Fruit fly (Drosophila melanogaster): ENCODE results near the gene Nemp.

The Nemp gene

dm6 chrX:16610601-16611058 lies 44.2 kb downstream of the Nemp start, which contains the start of gene mbt (continued):
- TF ChIP-seq unpg (GFP tag; optimal IDR thresholded peaks at IDR 0.05) (no peak), CG3838 (GFP tag; optimal IDR thresholded peaks at IDR 0.05) (no peak), CG14965 (GFP tag; optimal IDR thresholded peaks at IDR 0.05; ENCODE audit: borderline replicate concordance) (no peak), Sin3A (optimal IDR thresholded peaks at IDR 0.05) (peak; percentile 85), inv (GFP tag; IDR thresholded peaks at IDR 0.05; ENCODE audit: partially characterized antibody) (peak; percentile 89), Opbp (GFP tag; IDR thresholded peaks at IDR 0.05; ENCODE audit: partially characterized antibody) (peak; percentile 95), gsb-n (tag; optimal IDR thresholded peaks at IDR 0.05) (peak; percentile 27), CG12299 (tag; optimal IDR thresholded peaks at IDR 0.05) (no peak), CG6272 (GFP tag; IDR thresholded peaks at IDR 0.05) (no peak), fd102C (GFP tag; optimal IDR thresholded peaks at IDR 0.05) (no peak), CG11093 (GFP tag; IDR thresholded peaks at IDR 0.05) (no peak), BEAF-32 (GFP tag; optimal IDR thresholded peaks at IDR 0.05) (peak; percentile 97), oc (tag; optimal IDR thresholded peaks at IDR 0.05) (no peak), Kr (GFP tag; optimal IDR thresholded peaks at IDR 0.05) (no peak), MBD-R2 (GFP tag; IDR thresholded peaks at IDR 0.05) (peak; percentile 71), ttk (GFP tag; IDR thresholded peaks at IDR 0.05) (no peak), vfl (GFP tag; optimal IDR thresholded peaks at IDR 0.05) (no peak), Nf-YB (GFP tag; optimal IDR thresholded peaks at IDR 0.05) (peak; percentile 7), CG1832 (GFP tag; optimal IDR thresholded peaks at IDR 0.05) (no peak), nau (GFP tag; optimal IDR thresholded peaks at IDR 0.05) (no peak), CG12769 (tag; optimal IDR thresholded peaks at IDR 0.05) (peak; percentile 93), odd (GFP tag; optimal IDR thresholded peaks at IDR 0.05) (no peak), Gug (GFP tag; IDR thresholded peaks at IDR 0.05) (no peak), disco-r (GFP tag; optimal IDR thresholded peaks at IDR 0.05) (no peak), gcm2 (GFP tag; optimal IDR thresholded peaks at IDR 0.05) (peak; percentile 14), CG2120 (GFP tag; optimal IDR thresholded peaks at IDR 0.05) (peak; percentile 11), CG10959 (GFP tag; IDR thresholded peaks at IDR 0.05) (no peak), pfk (GFP tag; optimal IDR thresholded peaks at IDR 0.05) (no peak), croc (GFP tag; conservative IDR thresholded peaks at IDR 0.05) (no peak), Taf1 (GFP tag; IDR thresholded peaks at IDR 0.05) (no peak), CG17186 (GFP tag; optimal IDR thresholded peaks at IDR 0.05) (peak; percentile 19), CG42726 (GFP tag; IDR thresholded peaks at IDR 0.05; ENCODE audit: partially characterized antibody) (peak; percentile 95), hkb (optimal IDR thresholded peaks at IDR 0.05) (no peak), hkb (GFP tag; IDR thresholded peaks at IDR 0.05) (no peak), Dref (GFP tag; IDR thresholded peaks at IDR 0.05) (peak; percentile 75), Jarid2 (GFP tag; optimal IDR thresholded peaks at IDR 0.05) (no peak), CG11696 (GFP tag; IDR thresholded peaks at IDR 0.05) (no peak), CG11456 (GFP tag; IDR thresholded peaks at IDR 0.05) (no peak; the same call in 2 of the 3 replicates), D (optimal IDR thresholded peaks at IDR 0.05) (peak; percentile 59), D (GFP tag; optimal IDR thresholded peaks at IDR 0.05) (no peak), CG9609 (GFP tag; optimal IDR thresholded peaks at IDR 0.05) (peak; percentile 40), NC2β (GFP tag; optimal IDR thresholded peaks at IDR 0.05) (peak; percentile 18), nerfin-1 (tag; optimal IDR thresholded peaks at IDR 0.05) (peak; percentile 59), HmgZ (tag; optimal IDR thresholded peaks at IDR 0.05) (peak; percentile 51), Elba2 (GFP tag; optimal IDR thresholded peaks at IDR 0.05) (peak; percentile 64), slou (GFP tag; optimal IDR thresholded peaks at IDR 0.05) (no peak), sens (GFP tag) (no peak), sug (tag; optimal IDR thresholded peaks at IDR 0.05) (peak; percentile 16), trh (GFP tag; optimal IDR thresholded peaks at IDR 0.05) (no peak), ab (GFP tag; optimal IDR thresholded peaks at IDR 0.05) (no peak), Fer2 (tag; optimal IDR thresholded peaks at IDR 0.05) (no peak), Mad (GFP tag; optimal IDR thresholded peaks at IDR 0.05) (no peak)

All from whole organism, embryonic.